Fruit fly (Drosophila melanogaster): ENCODE data around the gene CG43145.
A peak's percentile ranks its signal among the peaks of the same experiment; 100 is the strongest.

dm6 chr2L:3657349-3658142 is 44.1 kb upstream of the CG43145 start:
- TF ChIP-seq CG16779 (tag; optimal IDR thresholded peaks at IDR 0.05) = no peak
- 0 out of 2 replicates have a peak, but pooled peaks have one; percentile 8 for TF ChIP-seq Gug (GFP tag; IDR thresholded peaks at IDR 0.05)
- TF ChIP-seq CG6854 (GFP tag; optimal IDR thresholded peaks at IDR 0.05) = no peak
